Worm (Caenorhabditis elegans) whole organism, L2 larva: ENCODE data around the gene wht-8.

ENCODE experiments used
- C34F6.9 ChIP-seq: fragments of 150-350 bp; optimal IDR thresholded peaks from 2 replicates; lab custom pipeline; 2014; ENCODE audit warnings: missing biosample characterization, missing genetic modification characterization
- F13H6.1 ChIP-seq: sonication (generic microtip); optimal IDR thresholded peaks from 2 replicates; lab custom pipeline; 2016; ENCODE audit warnings: missing genetic modification characterization, missing compliant biosample characterization
- R02D3.7 ChIP-seq: fragments of 150-350 bp; optimal IDR thresholded peaks from 2 replicates; lab custom pipeline; 2014; ENCODE audit warnings: missing biosample characterization, missing genetic modification characterization
- ZK546.5 ChIP-seq: sonication (generic microtip); optimal IDR thresholded peaks from 2 replicates; lab custom pipeline; 2017; ENCODE audit warnings: missing biosample characterization, missing genetic modification characterization
- alr-1 ChIP-seq: fragments of 150-350 bp; optimal IDR thresholded peaks from 2 replicates; lab custom pipeline; 2014; ENCODE audit warnings: missing biosample characterization, missing genetic modification characterization
- aly-2 ChIP-seq: fragments of 150-350 bp; optimal IDR thresholded peaks from 2 replicates; lab custom pipeline; 2014; ENCODE audit warnings: missing biosample characterization, missing genetic modification characterization
- ama-1 ChIP-seq: fragments of 150-350 bp; optimal IDR thresholded peaks from 2 replicates; lab custom pipeline; 2018; ENCODE audit warnings: inconsistent platforms
- blmp-1 ChIP-seq: sonication (generic microtip); optimal IDR thresholded peaks from 2 replicates; lab custom pipeline; 2017; ENCODE audit warnings: missing genetic modification characterization, mild to moderate bottlenecking, missing compliant biosample characterization, antibody characterized with exemption, moderate library complexity; ENCODE audit not compliant: insufficient read depth
- ceh-16 ChIP-seq: fragments of 150-350 bp; optimal IDR thresholded peaks from 2 replicates; lab custom pipeline; 2014; ENCODE audit warnings: missing biosample characterization, missing genetic modification characterization
- ceh-82 ChIP-seq: fragments of 150-350 bp; optimal IDR thresholded peaks from 2 replicates; lab custom pipeline; 2014; ENCODE audit warnings: missing biosample characterization, missing genetic modification characterization
- crh-2 ChIP-seq: sonication (generic microtip); optimal IDR thresholded peaks from 2 replicates; lab custom pipeline; 2017; ENCODE audit warnings: missing biosample characterization, missing genetic modification characterization
- egl-27 ChIP-seq: sonication (generic microtip); optimal IDR thresholded peaks from 3 replicates; lab custom pipeline; 2017; ENCODE audit warnings: missing biosample characterization, missing genetic modification reagents, missing genetic modification characterization
- elt-3 ChIP-seq: sonication (generic microtip); optimal IDR thresholded peaks from 2 replicates; lab custom pipeline; 2017; ENCODE audit warnings: missing biosample characterization, missing genetic modification characterization
- gmeb-1 ChIP-seq: fragments of 150-350 bp; optimal IDR thresholded peaks from 2 replicates; lab custom pipeline; 2014; ENCODE audit warnings: missing biosample characterization, missing genetic modification characterization
- lin-11 ChIP-seq: fragments of 150-350 bp; sonication (generic microtip); optimal IDR thresholded peaks from 2 replicates; lab custom pipeline; 2014; ENCODE audit warnings: missing biosample characterization, missing genetic modification characterization, inconsistent platforms, mixed read lengths
- lin-13 ChIP-seq: fragments of 150-350 bp; optimal IDR thresholded peaks from 2 replicates; lab custom pipeline; 2014; ENCODE audit warnings: missing biosample characterization, missing genetic modification reagents, missing genetic modification characterization
- lin-39 ChIP-seq: fragments of 150-350 bp; optimal IDR thresholded peaks from 2 replicates; lab custom pipeline; 2014; ENCODE audit warnings: missing biosample characterization, missing genetic modification reagents, missing genetic modification characterization
- lsy-2 ChIP-seq, 2 experiments: fragments of 150-350 bp in 1 of 2; sonication (generic microtip) in 1 of 2; optimal IDR thresholded peaks; 2 replicates each; lab custom pipeline; 2014 to 2017; ENCODE audit warnings: missing biosample characterization in 2 of 2, missing genetic modification characterization in 2 of 2
- nhr-11 ChIP-seq: fragments of 150-350 bp; optimal IDR thresholded peaks from 2 replicates; lab custom pipeline; 2014; ENCODE audit warnings: missing biosample characterization, missing genetic modification characterization
- nhr-12 ChIP-seq: fragments of 150-350 bp; optimal IDR thresholded peaks from 2 replicates; lab custom pipeline; 2014; ENCODE audit warnings: missing biosample characterization, missing genetic modification characterization
- nhr-129 ChIP-seq: fragments of 150-350 bp; optimal IDR thresholded peaks from 2 replicates; lab custom pipeline; 2014; ENCODE audit warnings: missing biosample characterization, missing genetic modification characterization
- nhr-21 ChIP-seq: fragments of 150-350 bp; optimal IDR thresholded peaks from 2 replicates; lab custom pipeline; 2014; ENCODE audit warnings: missing biosample characterization, missing genetic modification characterization
- nhr-23 ChIP-seq: fragments of 150-350 bp; optimal IDR thresholded peaks from 2 replicates; lab custom pipeline; 2014; ENCODE audit warnings: missing biosample characterization, missing genetic modification reagents, missing genetic modification characterization
- nhr-237 ChIP-seq: fragments of 150-350 bp; optimal IDR thresholded peaks from 2 replicates; lab custom pipeline; 2014; ENCODE audit warnings: missing biosample characterization, missing genetic modification characterization
- nhr-25 ChIP-seq: fragments of 150-350 bp; sonication (generic microtip); optimal IDR thresholded peaks from 3 replicates; lab custom pipeline; 2014; ENCODE audit warnings: missing biosample characterization, missing genetic modification characterization
- nhr-6 ChIP-seq: fragments of 150-350 bp; optimal IDR thresholded peaks from 2 replicates; lab custom pipeline; 2014; ENCODE audit warnings: missing biosample characterization, missing genetic modification characterization
- nhr-77 ChIP-seq: fragments of 150-350 bp; optimal IDR thresholded peaks from 2 replicates; lab custom pipeline; 2014; ENCODE audit warnings: missing biosample characterization, missing genetic modification characterization
- peb-1 ChIP-seq: fragments of 150-350 bp; optimal IDR thresholded peaks from 2 replicates; lab custom pipeline; 2014; ENCODE audit warnings: missing biosample characterization, missing genetic modification characterization
- skn-1 ChIP-seq: sonication (generic microtip); optimal IDR thresholded peaks from 2 replicates; lab custom pipeline; 2017; ENCODE audit warnings: missing biosample characterization, missing genetic modification characterization
- sma-3 ChIP-seq: sonication (generic microtip); optimal IDR thresholded peaks from 2 replicates; lab custom pipeline; 2016; ENCODE audit warnings: missing genetic modification reagents, missing genetic modification characterization, missing compliant biosample characterization
- sma-9 ChIP-seq, 2 experiments: fragments of 150-350 bp in 1 of 2; sonication (generic microtip) in 1 of 2; optimal IDR thresholded peaks; 2 replicates each; lab custom pipeline; 2014 to 2016; ENCODE audit warnings: missing genetic modification characterization in 2 of 2, mild to moderate bottlenecking in 1 of 2, missing biosample characterization in 1 of 2, missing compliant biosample characterization in 1 of 2, missing genetic modification reagents in 1 of 2, moderate library complexity in 1 of 2
- snpc-4 ChIP-seq: fragments of 150-350 bp; optimal IDR thresholded peaks from 2 replicates; lab custom pipeline; 2014; ENCODE audit warnings: missing biosample characterization, missing genetic modification characterization
- unc-39 ChIP-seq: fragments of 150-350 bp; optimal IDR thresholded peaks from 2 replicates; lab custom pipeline; 2014; ENCODE audit warnings: missing biosample characterization, missing genetic modification characterization
- unc-55 ChIP-seq: fragments of 150-350 bp; sonication (generic microtip); optimal IDR thresholded peaks from 3 replicates; lab custom pipeline; 2014; ENCODE audit warnings: missing biosample characterization, missing genetic modification reagents, missing genetic modification characterization
- unc-62 ChIP-seq: fragments of 150-350 bp; optimal IDR thresholded peaks from 2 replicates; lab custom pipeline; 2014; ENCODE audit warnings: missing biosample characterization, missing genetic modification reagents, missing genetic modification characterization
- zag-1 ChIP-seq: fragments of 150-350 bp; optimal IDR thresholded peaks from 2 replicates; lab custom pipeline; 2014; ENCODE audit warnings: missing biosample characterization, missing genetic modification characterization
- ztf-11 ChIP-seq: sonication (generic microtip); optimal IDR thresholded peaks from 2 replicates; lab custom pipeline; 2017; ENCODE audit warnings: missing biosample characterization, missing genetic modification characterization
- ztf-4 ChIP-seq: fragments of 150-350 bp; optimal IDR thresholded peaks from 2 replicates; lab custom pipeline; 2014; ENCODE audit warnings: missing biosample characterization, missing genetic modification characterization

Gene wht-8

ce11 chrIII:11218150-11218841 is at the start of gene wht-8, which contains the start of gene tbx-34:
TSS of gene wht-8 (plus strand) at chrIII:11218791.
TSS of gene tbx-34 (minus strand) at chrIII:11218250.
- TF ChIP-seq nhr-129 (tag; lab: Kevin White, UChicago) (no peak), elt-3 (tag; lab: Kevin White, UChicago) (no peak), ceh-82 (tag; lab: Kevin White, UChicago) (no peak), gmeb-1 (tag; lab: Kevin White, UChicago) (no peak), unc-39 (no peak), lin-13 (no peak), R02D3.7 (tag; lab: Kevin White, UChicago) (no peak), alr-1 (tag; lab: Kevin White, UChicago) (no peak)

ce11 chrIII:11169680-11170079 is 48.9 kb upstream of the wht-8 start:
- no peak for TF ChIP-seq nhr-21
- TF ChIP-seq peb-1 (tag; lab: Kevin White, UChicago) = no peak
- no peak for TF ChIP-seq ZK546.5 (tag; lab: Kevin White, UChicago)
- TF ChIP-seq lin-13 = no peak
- TF ChIP-seq ceh-82 (tag; lab: Kevin White, UChicago) = no peak
- no peak for TF ChIP-seq ztf-4
- no peak for TF ChIP-seq skn-1
- no peak for TF ChIP-seq crh-2 (tag; lab: Kevin White, UChicago)
- TF ChIP-seq ceh-16 (tag; lab: Kevin White, UChicago) = no peak
- TF ChIP-seq egl-27 = no peak
- TF ChIP-seq ztf-11 (tag; lab: Kevin White, UChicago) = no peak
- TF ChIP-seq C34F6.9 (tag; lab: Kevin White, UChicago) = no peak
- no peak for TF ChIP-seq lsy-2 (tag; optimal IDR thresholded peaks at IDR 0.05; lab: Kevin White, UChicago)

ce11 chrIII:11170509-11170908 is 48.1 kb upstream of the wht-8 start:
- TF ChIP-seq nhr-11 (tag; lab: Kevin White, UChicago) = no peak

- no peak for TF ChIP-seq ceh-16 (tag; lab: Kevin White, UChicago)
- TF ChIP-seq F13H6.1 (tag; lab: Kevin White, UChicago) = no peak
- TF ChIP-seq sma-3 = no peak
- TF ChIP-seq alr-1 (tag; lab: Kevin White, UChicago) = no peak
- no peak for TF ChIP-seq nhr-11 (tag; lab: Kevin White, UChicago)
- no peak for TF ChIP-seq nhr-12 (tag; lab: Kevin White, UChicago)
- TF ChIP-seq zag-1 (tag; lab: Kevin White, UChicago) = no peak
Measured at ce11 chrIII:11172232-11172713, 46.3 kb upstream of the wht-8 start.

- TF ChIP-seq zag-1 (tag; lab: Kevin White, UChicago) = no peak
- TF ChIP-seq lin-11 (tag; lab: Kevin White, UChicago) = no peak
- no peak for TF ChIP-seq C34F6.9 (tag; lab: Kevin White, UChicago)
- TF ChIP-seq aly-2 (tag; lab: Kevin White, UChicago) = no peak
- TF ChIP-seq unc-39 = no peak
- TF ChIP-seq sma-3 = no peak
Measured at ce11 chrIII:11175642-11176217, 42.9 kb upstream of the wht-8 start.

ce11 chrIII:11185483-11186115 is 33.0 kb upstream of the wht-8 start:
- no peak for TF ChIP-seq nhr-12 (tag; lab: Kevin White, UChicago)
- no peak for TF ChIP-seq ztf-11 (tag; lab: Kevin White, UChicago)
- TF ChIP-seq nhr-25 (tag; lab: Kevin White, UChicago) = no peak
- TF ChIP-seq lin-39 = no peak
- no peak for TF ChIP-seq peb-1 (tag; lab: Kevin White, UChicago)
- TF ChIP-seq egl-27 = no peak
- peak; percentile 50 for TF ChIP-seq lin-11 (tag; lab: Kevin White, UChicago)
- no peak for TF ChIP-seq elt-3 (tag; lab: Kevin White, UChicago)
- TF ChIP-seq ZK546.5 (tag; lab: Kevin White, UChicago) = no peak
- no peak for TF ChIP-seq snpc-4 (tag; lab: Kevin White, UChicago)
- no peak for TF ChIP-seq nhr-6 (tag; lab: Kevin White, UChicago)
- TF ChIP-seq ama-1 (lab: Kevin White, UChicago) = no peak
- no peak for TF ChIP-seq nhr-77 (tag; lab: Kevin White, UChicago)
- no peak for TF ChIP-seq unc-39
- peak; percentile 89 for TF ChIP-seq zag-1 (tag; lab: Kevin White, UChicago)
- TF ChIP-seq sma-9 (GFP tag; optimal IDR thresholded peaks at IDR 0.05; lab: Kevin White, UChicago) = peak; percentile 58
- TF ChIP-seq sma-9 (tag; optimal IDR thresholded peaks at IDR 0.05; lab: Kevin White, UChicago) = no peak
- TF ChIP-seq skn-1 = no peak
- peak; percentile 66 for TF ChIP-seq unc-55 (GFP tag; lab: Kevin White, UChicago)
- TF ChIP-seq nhr-23 (tag; lab: Kevin White, UChicago) = no peak
- TF ChIP-seq F13H6.1 (tag; lab: Kevin White, UChicago) = peak; percentile 82
- TF ChIP-seq nhr-11 (tag; lab: Kevin White, UChicago) = no peak
- TF ChIP-seq lsy-2 (tag; optimal IDR thresholded peaks at IDR 0.05; lab: Kevin White, UChicago) = peak in 1 of 2 experiments; percentile 50
- no peak for TF ChIP-seq unc-62 (GFP tag; lab: Kevin White, UChicago)
- no peak for TF ChIP-seq blmp-1 (tag; lab: Kevin White, UChicago)
- no peak for TF ChIP-seq nhr-237 (tag; lab: Kevin White, UChicago)
